Worm (Caenorhabditis elegans): ENCODE results near the gene cki-1.

ce11 chrII:7806872-7807271, 4.2 kb upstream of the cki-1 start:
- TF ChIP-seq lsy-2 (tag; optimal IDR thresholded peaks at IDR 0.05) (peak in 1 of 2 experiments; percentile 16), unc-30 (tag; optimal IDR thresholded peaks at IDR 0.05) (no peak), lin-35 (GFP tag; optimal IDR thresholded peaks at IDR 0.05) (peak; percentile 35 to 91)

Measured in whole organism, L1 larva.